Fruit fly (Drosophila melanogaster) whole organism, embryonic: ENCODE data around the gene CG1635.

Experiments
- CG11504 ChIP-seq: fragments of 200-800 bp; sonication (Bioruptor generic); optimal IDR thresholded peaks from 3 replicates; lab custom pipeline; 2019; ENCODE audit warnings: missing biosample characterization, mild to moderate bottlenecking, missing genetic modification characterization, moderate library complexity
- CG11695 ChIP-seq: fragments of 200-800 bp; sonication (Bioruptor generic); IDR thresholded peaks from 3 replicates; pipeline ENCODE4 v1.3.6; 2022; ENCODE audit warnings: missing biosample characterization, missing genetic modification characterization
- CG12659 ChIP-seq: fragments of 200-800 bp; sonication (Bioruptor generic); optimal IDR thresholded peaks from 3 replicates; lab custom pipeline; 2017; ENCODE audit warnings: mild to moderate bottlenecking, missing biosample characterization, missing genetic modification reagents, missing genetic modification characterization
- CG14710 ChIP-seq: fragments of 200-800 bp; sonication (Bioruptor generic); optimal IDR thresholded peaks from 3 replicates; lab custom pipeline; 2019; ENCODE audit warnings: missing biosample characterization, mild to moderate bottlenecking, missing genetic modification characterization, moderate library complexity
- CG15514 ChIP-seq: fragments of 200-800 bp; sonication (Bioruptor generic); optimal IDR thresholded peaks from 3 replicates; lab custom pipeline; 2017; ENCODE audit warnings: missing biosample characterization, missing genetic modification characterization, mild to moderate bottlenecking, moderate library complexity, missing genetic modification reagents
- CG15601 ChIP-seq: fragments of 200-800 bp; sonication (Bioruptor generic); optimal IDR thresholded peaks from 3 replicates; lab custom pipeline; 2019; ENCODE audit warnings: missing biosample characterization, mild to moderate bottlenecking, missing genetic modification characterization, moderate library complexity
- CG1603 ChIP-seq: fragments of 200-800 bp; sonication (Bioruptor generic); optimal IDR thresholded peaks from 2 replicates; lab custom pipeline; 2019; ENCODE audit warnings: missing biosample characterization, mild to moderate bottlenecking, missing genetic modification characterization, moderate library complexity
- CG17186 ChIP-seq: fragments of 200-800 bp; sonication (Bioruptor generic); optimal IDR thresholded peaks from 3 replicates; lab custom pipeline; 2017; ENCODE audit warnings: missing biosample characterization, missing genetic modification reagents, missing genetic modification characterization
- CG17802 ChIP-seq: fragments of 200-800 bp; sonication (Bioruptor generic); optimal IDR thresholded peaks from 2 replicates; lab custom pipeline; 2018; ENCODE audit warnings: missing biosample characterization, mild to moderate bottlenecking, missing genetic modification characterization, moderate library complexity
- CG17829 ChIP-seq: fragments of 200-800 bp; optimal IDR thresholded peaks from 2 replicates; lab custom pipeline; 2019; ENCODE audit warnings: missing biosample characterization, mild to moderate bottlenecking, missing genetic modification characterization, moderate library complexity
- CG1792 ChIP-seq: fragments of 200-800 bp; sonication (Bioruptor generic); optimal IDR thresholded peaks from 2 replicates; lab custom pipeline; 2016; ENCODE audit warnings: missing biosample characterization, missing genetic modification characterization
- CG7372 ChIP-seq: fragments of 200-800 bp; sonication (Bioruptor generic); IDR thresholded peaks from 2 replicates; pipeline ENCODE4 v1.3.6; 2022; ENCODE audit warnings: missing biosample characterization, missing genetic modification characterization
- CG9727 ChIP-seq: fragments of 200-800 bp; sonication (Bioruptor generic); optimal IDR thresholded peaks from 3 replicates; lab custom pipeline; 2017; ENCODE audit warnings: missing biosample characterization, mild to moderate bottlenecking, missing genetic modification characterization
- CG9797 ChIP-seq: fragments of 200-800 bp; sonication (Bioruptor generic); optimal IDR thresholded peaks from 3 replicates; lab custom pipeline; 2018; ENCODE audit warnings: missing biosample characterization, mild to moderate bottlenecking, missing genetic modification characterization
- CHES-1-like ChIP-seq: fragments of 200-800 bp; sonication (Bioruptor generic); optimal IDR thresholded peaks from 2 replicates; lab custom pipeline; 2016; ENCODE audit warnings: missing biosample characterization, missing genetic modification characterization
- CoRest ChIP-seq: fragments of 200-800 bp; sonication (Bioruptor generic); optimal IDR thresholded peaks from 3 replicates; lab custom pipeline; 2018; ENCODE audit warnings: missing biosample characterization, mild to moderate bottlenecking, missing genetic modification characterization, moderate library complexity
- D ChIP-seq, 2 experiments: fragments of 200-800 bp in 1 of 2; fragments of >200 bp in 1 of 2; sonication (Bioruptor generic) in 1 of 2; optimal IDR thresholded peaks; 2 replicates in 1 of 2; 3 replicates in 1 of 2; lab custom pipeline; 2017; ENCODE audit warnings: mild to moderate bottlenecking in 1 of 2, missing biosample characterization in 1 of 2, missing genetic modification characterization in 1 of 2, missing genetic modification reagents in 1 of 2
- Eip74EF ChIP-seq, 2 experiments: fragments of 200-800 bp in 1 of 2; fragments of >200 bp in 1 of 2; sonication (Bioruptor generic) in 1 of 2; optimal IDR thresholded peaks; 2 replicates each; lab custom pipeline; 2017 to 2019; ENCODE audit warnings: missing biosample characterization in 2 of 2, missing genetic modification characterization in 2 of 2, mild to moderate bottlenecking in 1 of 2, moderate library complexity in 1 of 2
- Elba2 ChIP-seq: fragments of 200-800 bp; sonication (Bioruptor generic); optimal IDR thresholded peaks from 3 replicates; lab custom pipeline; 2016; ENCODE audit warnings: missing biosample characterization, missing genetic modification characterization
- Ets97D ChIP-seq: fragments of 200-800 bp; sonication (Bioruptor generic); optimal IDR thresholded peaks from 3 replicates; lab custom pipeline; 2016; ENCODE audit warnings: missing biosample characterization, missing genetic modification characterization
- Jarid2 ChIP-seq: fragments of 200-800 bp; sonication (Bioruptor generic); optimal IDR thresholded peaks from 3 replicates; lab custom pipeline; 2017; ENCODE audit warnings: mild to moderate bottlenecking, missing biosample characterization, missing genetic modification reagents, missing genetic modification characterization
- Lhr ChIP-seq: fragments of 200-800 bp; sonication (Bioruptor generic); optimal IDR thresholded peaks from 3 replicates; lab custom pipeline; 2017; ENCODE audit warnings: mild to moderate bottlenecking, missing biosample characterization, missing genetic modification reagents, missing genetic modification characterization
- Nf-YC ChIP-seq: fragments of 200-800 bp; optimal IDR thresholded peaks from 3 replicates; lab custom pipeline; 2019; ENCODE audit warnings: missing biosample characterization, mild to moderate bottlenecking, missing genetic modification characterization, moderate library complexity
- Side ChIP-seq: fragments of 200-800 bp; sonication (Bioruptor generic); optimal IDR thresholded peaks from 2 replicates; lab custom pipeline; 2016; ENCODE audit warnings: missing biosample characterization, missing genetic modification characterization
- Sry-δ ChIP-seq: fragments of 200-800 bp; sonication (Bioruptor generic); optimal IDR thresholded peaks from 2 replicates; lab custom pipeline; 2016; ENCODE audit warnings: missing biosample characterization, missing genetic modification characterization
- Stat92E ChIP-seq, 3 experiments: fragments of >200 bp in 2 of 3; fragments of 200-800 bp in 1 of 3; sonication (Bioruptor generic) in 1 of 3; optimal IDR thresholded peaks; 2 replicates each; lab custom pipeline; 2017 to 2019; ENCODE audit warnings: missing biosample characterization in 3 of 3, missing genetic modification characterization in 3 of 3, mild to moderate bottlenecking in 1 of 3, moderate library complexity in 1 of 3
- br ChIP-seq: fragments of >200 bp; optimal IDR thresholded peaks from 2 replicates; lab custom pipeline; 2017
- crp ChIP-seq, 2 experiments: fragments of 200-800 bp; sonication (Bioruptor generic); optimal IDR thresholded peaks; 2 replicates in 1 of 2; 3 replicates in 1 of 2; lab custom pipeline; 2017; ENCODE audit warnings: missing biosample characterization in 2 of 2, missing genetic modification characterization in 2 of 2, mild to moderate bottlenecking in 1 of 2, moderate library complexity in 1 of 2
- dm ChIP-seq: fragments of 200-800 bp; sonication (Bioruptor generic); optimal IDR thresholded peaks from 3 replicates; lab custom pipeline; 2016; ENCODE audit warnings: missing biosample characterization, missing genetic modification characterization
- dpn ChIP-seq, 2 experiments: fragments of 200-800 bp; sonication (Bioruptor generic); optimal IDR thresholded peaks; 3 replicates each; lab custom pipeline; 2016; ENCODE audit warnings: missing biosample characterization in 2 of 2, missing genetic modification characterization in 2 of 2
- ewg ChIP-seq: fragments of 200-800 bp; sonication (Bioruptor generic); optimal IDR thresholded peaks from 3 replicates; lab custom pipeline; 2017; ENCODE audit warnings: mild to moderate bottlenecking, missing biosample characterization, missing genetic modification reagents, missing genetic modification characterization
- gfzf ChIP-seq: fragments of 200-800 bp; sonication (Bioruptor generic); optimal IDR thresholded peaks from 2 replicates; lab custom pipeline; 2016; ENCODE audit warnings: missing biosample characterization, mild to moderate bottlenecking, missing genetic modification characterization, moderate library complexity
- grn ChIP-seq: fragments of 200-800 bp; sonication (Bioruptor generic); optimal IDR thresholded peaks from 3 replicates; lab custom pipeline; 2017; ENCODE audit warnings: missing biosample characterization, missing genetic modification characterization
- gsb-n ChIP-seq: fragments of 200-800 bp; sonication (Bioruptor generic); optimal IDR thresholded peaks from 3 replicates; lab custom pipeline; 2018; ENCODE audit warnings: missing biosample characterization, mild to moderate bottlenecking, missing genetic modification characterization
- jigr1 ChIP-seq: fragments of 200-800 bp; sonication (Bioruptor generic); IDR thresholded peaks from 3 replicates; pipeline ENCODE4 v1.3.6; 2022; ENCODE audit warnings: missing biosample characterization, missing genetic modification characterization
- nmo ChIP-seq: fragments of 200-800 bp; sonication (Bioruptor generic); optimal IDR thresholded peaks from 2 replicates; lab custom pipeline; 2018; ENCODE audit warnings: missing biosample characterization, mild to moderate bottlenecking, missing genetic modification characterization, moderate library complexity
- onecut ChIP-seq: fragments of 200-800 bp; sonication (Bioruptor generic); IDR thresholded peaks from 2 replicates; pipeline ENCODE4 v1.3.6; 2022; ENCODE audit warnings: missing biosample characterization, missing genetic modification characterization
- pfk ChIP-seq: fragments of 200-800 bp; sonication (Bioruptor generic); optimal IDR thresholded peaks from 2 replicates; lab custom pipeline; 2018; ENCODE audit warnings: missing biosample characterization, mild to moderate bottlenecking, missing genetic modification characterization, moderate library complexity
- phol ChIP-seq: fragments of 200-800 bp; sonication (Bioruptor generic); optimal IDR thresholded peaks from 3 replicates; lab custom pipeline; 2018; ENCODE audit warnings: missing biosample characterization, mild to moderate bottlenecking, missing genetic modification characterization, moderate library complexity
- pzg ChIP-seq: fragments of 200-800 bp; sonication (Bioruptor generic); optimal IDR thresholded peaks from 3 replicates; lab custom pipeline; 2018; ENCODE audit warnings: missing biosample characterization, mild to moderate bottlenecking, missing genetic modification characterization, moderate library complexity
- row ChIP-seq: fragments of 200-800 bp; sonication (Bioruptor generic); IDR thresholded peaks from 3 replicates; pipeline ENCODE4 v1.3.6; 2022; ENCODE audit warnings: missing biosample characterization, missing genetic modification characterization
- scrt ChIP-seq: fragments of 200-800 bp; sonication (Bioruptor generic); optimal IDR thresholded peaks from 2 replicates; lab custom pipeline; 2018; ENCODE audit warnings: missing biosample characterization, mild to moderate bottlenecking, missing genetic modification characterization, moderate library complexity
- sd ChIP-seq: fragments of 200-800 bp; sonication (Bioruptor generic); optimal IDR thresholded peaks from 3 replicates; lab custom pipeline; 2018; ENCODE audit warnings: missing biosample characterization, mild to moderate bottlenecking, missing genetic modification characterization, moderate library complexity
- sqz ChIP-seq: fragments of 200-800 bp; sonication (Bioruptor generic); optimal IDR thresholded peaks from 3 replicates; lab custom pipeline; 2018; ENCODE audit warnings: missing biosample characterization, mild to moderate bottlenecking, missing genetic modification characterization
- twi ChIP-seq: fragments of 200-800 bp; optimal IDR thresholded peaks from 2 replicates; lab custom pipeline; 2019; ENCODE audit warnings: missing biosample characterization, mild to moderate bottlenecking, missing genetic modification characterization, moderate library complexity
- zf30C ChIP-seq: fragments of 200-800 bp; sonication (Bioruptor generic); optimal IDR thresholded peaks from 3 replicates; lab custom pipeline; 2018; ENCODE audit warnings: missing biosample characterization, mild to moderate bottlenecking, missing genetic modification characterization

Gene CG1635

DNA sequence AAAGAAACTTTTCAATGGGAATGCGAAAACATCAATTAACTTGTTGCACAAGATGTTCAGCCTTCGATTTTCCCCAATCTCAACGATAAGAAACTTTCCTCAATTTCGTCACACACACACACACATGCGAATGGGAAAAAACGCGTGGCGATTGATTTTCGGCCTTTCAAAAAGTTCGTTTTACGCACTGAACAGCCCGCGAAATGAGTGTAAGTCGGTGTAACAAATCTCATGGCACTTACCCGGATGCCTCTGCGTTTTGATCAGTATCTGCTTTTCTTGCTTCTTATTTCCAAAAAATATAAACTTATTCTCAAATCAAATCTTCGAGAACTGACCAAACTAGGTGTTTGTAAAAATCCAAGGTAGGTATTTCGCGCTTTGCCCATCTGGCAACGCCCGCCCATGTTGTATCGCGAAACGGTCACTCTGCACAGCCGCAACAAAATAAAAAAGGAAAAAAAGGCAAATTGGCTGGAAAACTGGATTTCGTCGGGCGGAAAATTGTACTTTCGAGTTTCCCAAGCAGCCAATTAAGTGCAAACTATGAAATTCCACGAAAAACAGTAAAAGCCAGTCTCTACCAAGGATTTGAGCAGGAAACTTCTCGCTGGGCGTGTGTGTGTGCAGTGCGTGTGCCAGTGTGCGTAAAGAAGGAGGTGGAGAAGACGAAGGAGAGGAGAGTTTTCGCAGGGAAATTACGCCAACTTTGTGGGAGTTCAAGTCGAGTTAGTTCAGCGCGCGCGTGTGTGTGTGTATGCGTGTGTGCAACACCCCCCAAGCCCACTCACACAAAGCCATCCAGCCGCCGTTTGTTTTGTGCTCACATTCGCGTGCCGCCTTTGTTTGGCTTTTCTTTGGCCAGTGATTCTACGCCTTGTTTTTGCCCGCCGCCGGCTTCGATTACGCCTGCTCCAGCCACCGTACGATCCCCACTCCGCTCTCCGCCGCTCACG is 22.4 kb downstream of the CG1635 start, which contains the start of gene Med (continued):
- TF ChIP-seq grn (GFP tag; lab: Kevin White, UChicago): peak; percentile 55
- TF ChIP-seq dpn (GFP tag; optimal IDR thresholded peaks at IDR 0.05; lab: Kevin White, UChicago): no peak
- TF ChIP-seq CG9797: peak; percentile 96
- TF ChIP-seq ewg (GFP tag; lab: Kevin White, UChicago): peak; percentile 65
- no peak for TF ChIP-seq CG7372 (GFP tag; lab: Robert Waterston, UW)
- TF ChIP-seq CG9727: peak; percentile 77
- peak; percentile 89 for TF ChIP-seq pzg (GFP tag; lab: Kevin White, UChicago)
- TF ChIP-seq CG1603 (tag; lab: Kevin White, UChicago): peak; percentile 67
- no peak for TF ChIP-seq br
- TF ChIP-seq CG17829 (tag; lab: Kevin White, UChicago): peak; percentile 31
- TF ChIP-seq jigr1 (GFP tag; lab: Robert Waterston, UW): no peak
- peak in 1 of 3 experiments; percentile 58 for TF ChIP-seq Stat92E (GFP tag; optimal IDR thresholded peaks at IDR 0.05; lab: Kevin White, UChicago)
- no peak for TF ChIP-seq Eip74EF (GFP tag; optimal IDR thresholded peaks at IDR 0.05; lab: Kevin White, UChicago)
- peak; percentile 36 for TF ChIP-seq CG11504 (tag; lab: Kevin White, UChicago)
- peak; percentile 48 for TF ChIP-seq CoRest (tag; lab: Kevin White, UChicago)
- peak; percentile 58 for TF ChIP-seq D (optimal IDR thresholded peaks at IDR 0.05; lab: Kevin White, UChicago)
- no peak for TF ChIP-seq D (GFP tag; optimal IDR thresholded peaks at IDR 0.05; lab: Kevin White, UChicago)
- TF ChIP-seq dm (GFP tag; lab: Kevin White, UChicago): peak; percentile 81
- no peak for TF ChIP-seq twi (tag; lab: Kevin White, UChicago)
- TF ChIP-seq CG11695: no peak
- TF ChIP-seq Elba2 (GFP tag; lab: Kevin White, UChicago): peak; percentile 76
- TF ChIP-seq zf30C (GFP tag; lab: Kevin White, UChicago): no peak
- TF ChIP-seq crp (GFP tag; optimal IDR thresholded peaks at IDR 0.05; lab: Kevin White, UChicago): peak in 1 of 2 experiments; percentile 45
- peak; percentile 51 for TF ChIP-seq CG14710 (tag; lab: Kevin White, UChicago)
- TF ChIP-seq Jarid2: peak; percentile 3
- TF ChIP-seq phol (tag; lab: Kevin White, UChicago): peak; percentile 36
- peak; percentile 55 for TF ChIP-seq CG1792 (GFP tag; lab: Kevin White, UChicago)
- no peak for TF ChIP-seq CG17802 (tag; lab: Kevin White, UChicago)
- peak; percentile 62 for TF ChIP-seq scrt (GFP tag; lab: Kevin White, UChicago)
- peak; percentile 42 for TF ChIP-seq CG15601 (tag; lab: Kevin White, UChicago)
- TF ChIP-seq onecut (GFP tag; lab: Robert Waterston, UW): peak; percentile 43; the same call in 1 of the 2 replicates
- TF ChIP-seq CG17186 (GFP tag; lab: Kevin White, UChicago): peak; percentile 73
- TF ChIP-seq CG15514 (GFP tag; lab: Kevin White, UChicago): peak; percentile 80
- TF ChIP-seq Lhr (GFP tag; lab: Kevin White, UChicago): peak; percentile 55
- peak; percentile 98 for TF ChIP-seq gfzf (GFP tag; lab: Kevin White, UChicago)
- TF ChIP-seq Nf-YC (tag; lab: Kevin White, UChicago): peak; percentile 41
- peak; percentile 72 for TF ChIP-seq Ets97D (GFP tag; lab: Kevin White, UChicago)
- peak; percentile 58 for TF ChIP-seq sqz (GFP tag; lab: Kevin White, UChicago)
- TF ChIP-seq Sry-δ (GFP tag; lab: Kevin White, UChicago): peak; percentile 48
- peak; percentile 44 for TF ChIP-seq nmo (GFP tag; lab: Kevin White, UChicago)
- TF ChIP-seq CG12659 (GFP tag; lab: Kevin White, UChicago): peak; percentile 74
- TF ChIP-seq row (GFP tag; lab: Robert Waterston, UW): no peak
- TF ChIP-seq Side (GFP tag; lab: Kevin White, UChicago): no peak
- peak; percentile 20 for TF ChIP-seq sd (tag; lab: Kevin White, UChicago)
- TF ChIP-seq pfk (GFP tag; lab: Kevin White, UChicago): no peak
- no peak for TF ChIP-seq gsb-n (tag; lab: Kevin White, UChicago)
- TF ChIP-seq CHES-1-like (GFP tag; lab: Kevin White, UChicago): peak; percentile 63
